Fruit fly (Drosophila melanogaster) whole organism, wandering third instar larva: ENCODE measurements around the gene Bet3.
A peak's percentile ranks its signal among the peaks of the same experiment; 100 is the strongest.

Source experiments
- Abd-B ChIP-seq: fragments of >200 bp; optimal IDR thresholded peaks from 2 replicates; lab custom pipeline; 2017; ENCODE audit warnings: missing biosample characterization, missing genetic modification characterization
- CG32264 ChIP-seq: fragments of 200-800 bp; sonication (Bioruptor generic); optimal IDR thresholded peaks from 2 replicates; lab custom pipeline; 2016; ENCODE audit warnings: missing biosample characterization, missing genetic modification characterization
- CrebA ChIP-seq: fragments of 200-800 bp; sonication (Bioruptor generic); optimal IDR thresholded peaks from 2 replicates; lab custom pipeline; 2016; ENCODE audit warnings: missing biosample characterization, mild to moderate bottlenecking, missing genetic modification characterization, borderline replicate concordance
- Dif ChIP-seq: fragments of 200-275, 200-300 bp; sonication (Bioruptor generic); optimal IDR thresholded peaks from 2 replicates; lab custom pipeline; 2018; ENCODE audit warnings: missing biosample characterization, missing genetic modification characterization; ENCODE audit not compliant: partially characterized antibody
- GATAd ChIP-seq: sonication (Bioruptor generic); optimal IDR thresholded peaks from 2 replicates; lab custom pipeline; 2016; ENCODE audit warnings: missing biosample characterization, missing genetic modification characterization
- HLH106 ChIP-seq: fragments of 200-800 bp; optimal IDR thresholded peaks from 3 replicates; lab custom pipeline; 2019; ENCODE audit warnings: missing biosample characterization, mild to moderate bottlenecking, missing genetic modification characterization, moderate library complexity
- Hnf4 ChIP-seq: fragments of 200-800 bp; sonication (Bioruptor generic); optimal IDR thresholded peaks from 2 replicates; lab custom pipeline; 2016; ENCODE audit warnings: missing biosample characterization, mild to moderate bottlenecking, missing genetic modification characterization
- Hr78 ChIP-seq: fragments of >200 bp; optimal IDR thresholded peaks from 2 replicates; lab custom pipeline; 2017; ENCODE audit warnings: missing biosample characterization, missing genetic modification characterization
- Hr83 ChIP-seq: fragments of 200-300 bp; sonication (Bioruptor generic); optimal IDR thresholded peaks from 2 replicates; lab custom pipeline; 2016; ENCODE audit warnings: missing biosample characterization, mild to moderate bottlenecking, missing genetic modification characterization, moderate library complexity; ENCODE audit not compliant: poor library complexity, severe bottlenecking
- Jra ChIP-seq: sonication (Bioruptor generic); optimal IDR thresholded peaks from 2 replicates; lab custom pipeline; 2016; ENCODE audit warnings: missing biosample characterization, missing genetic modification characterization
- Myc ChIP-seq: fragments of >200 bp; optimal IDR thresholded peaks from 2 replicates; lab custom pipeline; 2017
- N ChIP-seq: fragments of >200 bp; optimal IDR thresholded peaks from 2 replicates; lab custom pipeline; 2018; ENCODE audit warnings: missing biosample characterization, missing external identifiers, missing genetic modification characterization
- OdsH ChIP-seq: fragments of 200-800 bp; sonication (Bioruptor generic); optimal IDR thresholded peaks from 2 replicates; lab custom pipeline; 2016; ENCODE audit warnings: missing biosample characterization, mild to moderate bottlenecking, missing genetic modification characterization
- Rel ChIP-seq, 2 experiments: fragments of 200-800 bp; sonication (Bioruptor generic) in 1 of 2; optimal IDR thresholded peaks; 2 replicates in 1 of 2; 3 replicates in 1 of 2; lab custom pipeline; 2016 to 2019; ENCODE audit warnings: mild to moderate bottlenecking in 2 of 2, missing biosample characterization in 2 of 2, missing genetic modification characterization in 2 of 2, moderate library complexity in 1 of 2
- Sp1 ChIP-seq: fragments of 200-800 bp; sonication (Bioruptor generic); optimal IDR thresholded peaks from 3 replicates; lab custom pipeline; 2019; ENCODE audit warnings: missing biosample characterization, mild to moderate bottlenecking, missing genetic modification characterization, moderate library complexity
- br ChIP-seq: fragments of 200-800 bp; sonication (Bioruptor generic); optimal IDR thresholded peaks from 2 replicates; lab custom pipeline; 2016; ENCODE audit warnings: missing biosample characterization, missing genetic modification characterization
- brk ChIP-seq: fragments of 200-800 bp; sonication (Bioruptor generic); optimal IDR thresholded peaks from 2 replicates; lab custom pipeline; 2016; ENCODE audit warnings: missing biosample characterization, mild to moderate bottlenecking, missing genetic modification characterization
- dl ChIP-seq, 2 experiments: fragments of 175-275, 200-275 bp in 1 of 2; fragments of 200-275 bp in 1 of 2; sonication (Bioruptor generic); optimal IDR thresholded peaks; lab custom pipeline; 2018; ENCODE audit warnings: mild to moderate bottlenecking in 2 of 2, missing biosample characterization in 2 of 2, missing genetic modification characterization in 2 of 2, moderate library complexity in 2 of 2; ENCODE audit not compliant: partially characterized antibody in 2 of 2, insufficient read depth in 1 of 2
- dsf ChIP-seq: sonication (Bioruptor generic); optimal IDR thresholded peaks from 2 replicates; lab custom pipeline; 2016; ENCODE audit warnings: missing biosample characterization, missing genetic modification characterization, borderline replicate concordance
- ey ChIP-seq: fragments of 200-800 bp; sonication (Bioruptor generic); optimal IDR thresholded peaks from 2 replicates; lab custom pipeline; 2016; ENCODE audit warnings: missing biosample characterization, missing genetic modification characterization
- foxo ChIP-seq, 2 experiments: fragments of 200-800 bp; sonication (Bioruptor generic); optimal IDR thresholded peaks; 2 replicates in 1 of 2; 3 replicates in 1 of 2; lab custom pipeline; 2016 to 2017; ENCODE audit warnings: missing biosample characterization in 2 of 2, missing genetic modification characterization in 2 of 2
- fru ChIP-seq: fragments of 200-800 bp; sonication (Bioruptor generic); optimal IDR thresholded peaks from 3 replicates; lab custom pipeline; 2016; ENCODE audit warnings: missing biosample characterization, mild to moderate bottlenecking, missing genetic modification characterization
- h ChIP-seq: fragments of 200-800 bp; sonication (Bioruptor generic); optimal IDR thresholded peaks from 3 replicates; lab custom pipeline; 2016; ENCODE audit warnings: missing biosample characterization, mild to moderate bottlenecking, missing genetic modification characterization
- lola ChIP-seq: fragments of >200 bp; optimal IDR thresholded peaks from 2 replicates; lab custom pipeline; 2017; ENCODE audit warnings: missing biosample characterization, missing genetic modification characterization
- pan ChIP-seq: fragments of >200 bp; optimal IDR thresholded peaks from 2 replicates; lab custom pipeline; 2017
- psq ChIP-seq: fragments of 200-800 bp; sonication (Bioruptor generic); optimal IDR thresholded peaks from 3 replicates; lab custom pipeline; 2017; ENCODE audit warnings: missing biosample characterization, mild to moderate bottlenecking, missing genetic modification characterization, moderate library complexity
- rgr ChIP-seq: fragments of 200-800 bp; sonication (Bioruptor generic); optimal IDR thresholded peaks from 3 replicates; lab custom pipeline; 2016; ENCODE audit warnings: missing biosample characterization, mild to moderate bottlenecking, missing genetic modification characterization
- sage ChIP-seq: fragments of 200-800 bp; sonication (Bioruptor generic); optimal IDR thresholded peaks from 2 replicates; lab custom pipeline; 2016; ENCODE audit warnings: missing biosample characterization, mild to moderate bottlenecking, missing genetic modification characterization
- sv ChIP-seq: fragments of 200-800 bp; sonication (Bioruptor generic); optimal IDR thresholded peaks from 3 replicates; lab custom pipeline; 2016; ENCODE audit warnings: missing biosample characterization, missing genetic modification characterization
- tai ChIP-seq: sonication (Bioruptor generic); optimal IDR thresholded peaks from 2 replicates; lab custom pipeline; 2016; ENCODE audit warnings: missing biosample characterization, missing genetic modification characterization
- usp ChIP-seq: fragments of >200 bp; optimal IDR thresholded peaks from 2 replicates; lab custom pipeline; 2017; ENCODE audit warnings: missing biosample characterization, missing genetic modification characterization
- woc ChIP-seq: sonication (Bioruptor generic); optimal IDR thresholded peaks from 2 replicates; lab custom pipeline; 2016; ENCODE audit warnings: missing biosample characterization, mild to moderate bottlenecking, missing genetic modification characterization

Bet3 gene

dm6 chr3L:9401354-9402156, 40.5 kb downstream of the Bet3 start (continued):
- TF ChIP-seq GATAd (GFP tag; lab: Kevin White, UChicago) (no peak), dsf (GFP tag; lab: Kevin White, UChicago) (no peak), sv (GFP tag; lab: Kevin White, UChicago) (no peak), pan (lab: Kevin White, UChicago) (no peak)

- TF ChIP-seq CrebA (no peak), Hr78 (GFP tag; lab: Kevin White, UChicago) (no peak), dl (GFP tag; optimal IDR thresholded peaks at IDR 0.05; lab: Kevin White, UChicago; ENCODE audit: insufficient read depth in 1 of 2, partially characterized antibody in 2 of 2) (no peak), dsf (GFP tag; lab: Kevin White, UChicago) (no peak), psq (GFP tag; lab: Kevin White, UChicago) (no peak), Abd-B (GFP tag; lab: Kevin White, UChicago) (no peak), HLH106 (tag; lab: Kevin White, UChicago) (no peak), CG32264 (no peak), Dif (GFP tag; lab: Kevin White, UChicago) (no peak), foxo (GFP tag; optimal IDR thresholded peaks at IDR 0.05; lab: Kevin White, UChicago) (no peak)
Measured at dm6 chr3L:9400697-9401353, 41.2 kb downstream of the Bet3 start.

dm6 chr3L:9399855-9400254, 42.2 kb downstream of the Bet3 start:
- TF ChIP-seq sage (GFP tag; lab: Kevin White, UChicago) (no peak), foxo (GFP tag; optimal IDR thresholded peaks at IDR 0.05; lab: Kevin White, UChicago) (no peak), rgr (no peak), psq (GFP tag; lab: Kevin White, UChicago) (no peak), OdsH (GFP tag; lab: Kevin White, UChicago) (no peak), br (GFP tag; lab: Kevin White, UChicago) (no peak), GATAd (GFP tag; lab: Kevin White, UChicago) (no peak), Hr78 (GFP tag; lab: Kevin White, UChicago) (no peak), CG32264 (no peak), lola (GFP tag; lab: Kevin White, UChicago) (no peak), Sp1 (GFP tag; lab: Kevin White, UChicago) (no peak), dl (GFP tag; optimal IDR thresholded peaks at IDR 0.05; lab: Kevin White, UChicago; ENCODE audit: insufficient read depth in 1 of 2, partially characterized antibody in 2 of 2) (no peak), Myc (lab: Kevin White, UChicago) (no peak)

- TF ChIP-seq Rel (GFP tag; optimal IDR thresholded peaks at IDR 0.05; lab: Kevin White, UChicago) (no peak), Rel (tag; optimal IDR thresholded peaks at IDR 0.05; lab: Kevin White, UChicago) (peak; percentile 23), OdsH (GFP tag; lab: Kevin White, UChicago) (peak; percentile 15), HLH106 (tag; lab: Kevin White, UChicago) (no peak), pan (lab: Kevin White, UChicago) (no peak), Hr83 (GFP tag; lab: Kevin White, UChicago) (peak; percentile 25), usp (GFP tag; lab: Kevin White, UChicago) (no peak), h (peak; percentile 36), ey (GFP tag; lab: Kevin White, UChicago) (no peak), Myc (lab: Kevin White, UChicago) (no peak), sage (GFP tag; lab: Kevin White, UChicago) (no peak), br (GFP tag; lab: Kevin White, UChicago) (peak; percentile 15), sv (GFP tag; lab: Kevin White, UChicago) (peak; percentile 24), dsf (GFP tag; lab: Kevin White, UChicago) (peak; percentile 2), CG32264 (peak; percentile 23), tai (GFP tag; lab: Kevin White, UChicago) (peak; percentile 52), GATAd (GFP tag; lab: Kevin White, UChicago) (no peak), fru (GFP tag; lab: Kevin White, UChicago) (peak; percentile 33), brk (GFP tag; lab: Kevin White, UChicago) (peak; percentile 34), Hnf4 (GFP tag; lab: Kevin White, UChicago) (peak; percentile 76), CrebA (no peak), woc (GFP tag; lab: Kevin White, UChicago) (peak; percentile 1), psq (GFP tag; lab: Kevin White, UChicago) (peak; percentile 15), Jra (GFP tag; lab: Kevin White, UChicago) (no peak), N (no peak), rgr (peak; percentile 40), Sp1 (GFP tag; lab: Kevin White, UChicago) (peak; percentile 50)
Measured at dm6 chr3L:9399013-9399750, 42.9 kb downstream of the Bet3 start, which contains the start of gene CG4080. Gene CG4080 (minus strand): TSS chr3L:9399227.
